Worm (Caenorhabditis elegans) whole organism, early embryonic: ENCODE measurements around the gene C48B4.6.

Experiments used
- B0310.2 ChIP-seq: sonication (generic microtip); optimal IDR thresholded peaks from 2 replicates; lab custom pipeline; 2016; ENCODE audit warnings: mild to moderate bottlenecking, missing genetic modification characterization, missing compliant biosample characterization
- F13C5.2 ChIP-seq: sonication (generic microtip); optimal IDR thresholded peaks from 2 replicates; lab custom pipeline; 2017; ENCODE audit warnings: mild to moderate bottlenecking, missing genetic modification characterization, inconsistent platforms, missing compliant biosample characterization
- aly-1 ChIP-seq: sonication (generic microtip); optimal IDR thresholded peaks from 2 replicates; lab custom pipeline; 2016; ENCODE audit warnings: missing genetic modification characterization, missing compliant biosample characterization
- ama-1 ChIP-seq: fragments of 150-350 bp; optimal IDR thresholded peaks from 2 replicates; lab custom pipeline; 2014
- ceh-13 ChIP-seq: fragments of 200-800 bp; sonication (Bioruptor generic); optimal IDR thresholded peaks from 2 replicates; lab custom pipeline; 2018; ENCODE audit warnings: mild to moderate bottlenecking, missing genetic modification characterization, missing compliant biosample characterization
- ets-7 ChIP-seq: sonication (generic microtip); optimal IDR thresholded peaks from 2 replicates; lab custom pipeline; 2016; ENCODE audit warnings: missing genotype, missing genetic modification characterization, missing compliant biosample characterization
- flt-1 ChIP-seq: fragments of 200-800 bp; sonication (Bioruptor generic); IDR thresholded peaks from 2 replicates; pipeline ENCODE4 v1.3.6; 2022; ENCODE audit warnings: missing genetic modification characterization, missing compliant biosample characterization
- hmbx-1 ChIP-seq: sonication (generic microtip); optimal IDR thresholded peaks from 2 replicates; lab custom pipeline; 2016; ENCODE audit warnings: mild to moderate bottlenecking, missing genetic modification characterization, missing compliant biosample characterization
- hmg-4 ChIP-seq: fragments of 200-800 bp; sonication (Bioruptor generic); optimal IDR thresholded peaks from 2 replicates; lab custom pipeline; 2018; ENCODE audit warnings: mild to moderate bottlenecking, missing genetic modification characterization, missing compliant biosample characterization
- scrt-1 ChIP-seq: fragments of 200-800 bp; sonication (Bioruptor generic); IDR thresholded peaks from 2 replicates; pipeline ENCODE4 v1.3.6; 2022; ENCODE audit warnings: missing genetic modification characterization, missing compliant biosample characterization
- sea-1 ChIP-seq: fragments of 200-800 bp; sonication (Bioruptor generic); conservative IDR thresholded peaks from 2 replicates; pipeline ENCODE4 v1.3.6; 2022; ENCODE audit warnings: missing genetic modification characterization, missing compliant biosample characterization
- tbx-11 ChIP-seq: fragments of 200-800 bp; sonication (Bioruptor generic); IDR thresholded peaks from 2 replicates; pipeline ENCODE4 v1.3.6; 2022; ENCODE audit warnings: missing genetic modification characterization, missing compliant biosample characterization
- tbx-37 ChIP-seq: fragments of 200-800 bp; sonication (Bioruptor generic); conservative IDR thresholded peaks from 2 replicates; pipeline ENCODE4 v1.3.6; 2022; ENCODE audit warnings: missing genetic modification reagents, missing genetic modification characterization, missing compliant biosample characterization
- tra-4 ChIP-seq: sonication (generic microtip); optimal IDR thresholded peaks from 2 replicates; lab custom pipeline; 2017; ENCODE audit warnings: missing genetic modification characterization, missing compliant biosample characterization

DNA sequence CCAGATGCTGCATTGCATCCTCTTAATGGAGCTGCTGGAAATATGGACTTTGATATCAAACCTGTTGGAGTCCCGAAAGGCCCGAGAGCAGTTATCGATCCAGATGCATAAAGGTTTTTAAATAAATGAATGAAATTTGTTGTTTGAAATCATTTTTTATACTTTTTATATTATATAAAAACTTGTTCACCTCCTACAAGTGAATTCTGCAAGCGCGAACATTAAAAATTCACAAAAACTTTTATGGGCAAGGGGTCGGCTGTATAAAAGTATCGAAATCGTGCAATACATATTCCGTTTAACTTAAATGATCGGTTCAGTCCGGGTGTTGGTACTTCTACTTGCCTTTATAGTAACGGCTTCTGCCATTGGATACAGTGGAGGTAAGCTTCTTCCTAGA is 39.8 kb upstream of the C48B4.6 start, which contains the start of gene F58A4.1:
- TF ChIP-seq ama-1, result no peak
- no peak for TF ChIP-seq F13C5.2 (tag; lab: Kevin White, UChicago)
- no peak for TF ChIP-seq hmg-4 (GFP tag; lab: Kevin White, UChicago)
- no peak for TF ChIP-seq flt-1 (GFP tag; lab: Robert Waterston, UW)
- TF ChIP-seq ets-7 (tag; lab: Kevin White, UChicago), result no peak
- TF ChIP-seq ceh-13 (GFP tag; lab: Kevin White, UChicago), result no peak
- no peak for TF ChIP-seq aly-1 (tag; lab: Kevin White, UChicago)
- TF ChIP-seq tbx-11 (GFP tag; lab: Robert Waterston, UW), result no peak
- no peak for TF ChIP-seq scrt-1 (GFP tag; lab: Robert Waterston, UW)
- no peak for TF ChIP-seq sea-1 (GFP tag; lab: Robert Waterston, UW)
- TF ChIP-seq tbx-37 (GFP tag; lab: Robert Waterston, UW), result no peak
- TF ChIP-seq tra-4 (tag; lab: Kevin White, UChicago), result no peak
- TF ChIP-seq B0310.2 (tag; lab: Kevin White, UChicago), result no peak
- no peak for TF ChIP-seq hmbx-1 (tag; lab: Kevin White, UChicago)
